Worm (Caenorhabditis elegans): ENCODE results near the gene unc-86.

- TF ChIP-seq pha-4 (tag; optimal IDR thresholded peaks at IDR 0.05) = peak; percentile 47
- TF ChIP-seq unc-62 (GFP tag; optimal IDR thresholded peaks at IDR 0.05) = peak; percentile 80
- no peak for TF ChIP-seq K12H6.12 (tag; optimal IDR thresholded peaks at IDR 0.05)
- TF ChIP-seq nhr-27 (tag; optimal IDR thresholded peaks at IDR 0.05) = no peak
- no peak for TF ChIP-seq ama-1 (optimal IDR thresholded peaks at IDR 0.05)
- TF ChIP-seq ama-1 (GFP tag; optimal IDR thresholded peaks at IDR 0.05) = no peak
- TF ChIP-seq ztf-26 (tag; optimal IDR thresholded peaks at IDR 0.05) = no peak
- no peak for TF ChIP-seq pbrm-1 (GFP tag; IDR thresholded peaks at IDR 0.05)
- no peak for TF ChIP-seq F37B4.10 (GFP tag; IDR thresholded peaks at IDR 0.05)
These were observed 21.7 kb upstream of the unc-86 start, which contains the start of gene tsp-2 for ce11 chrIII:8237827-8238226.

Measured in whole organism, young adult.